Worm (Caenorhabditis elegans) whole organism, L1 larva: ENCODE data around the gene old-2.
"Not testable (repeated sequence)": the region's sequence is repeated elsewhere in the genome, so short reads cannot be mapped to it uniquely, and the experiment has no call there.

ENCODE experiments used
- C34B4.2 ChIP-seq: sonication (generic microtip); optimal IDR thresholded peaks from 2 replicates; lab custom pipeline; 2017; ENCODE audit warnings: mild to moderate bottlenecking, missing genetic modification characterization, missing compliant biosample characterization
- F16B12.6 ChIP-seq: fragments of 150-350 bp; optimal IDR thresholded peaks from 2 replicates; lab custom pipeline; 2014; ENCODE audit warnings: missing biosample characterization, missing genetic modification characterization
- ceh-82 ChIP-seq, 3 experiments: fragments of 150-350 bp in 1 of 3; sonication (generic microtip) in 2 of 3; optimal IDR thresholded peaks; 2 replicates each; lab custom pipeline; 2014 to 2017; ENCODE audit warnings: missing biosample characterization in 3 of 3, missing genetic modification characterization in 3 of 3
- ceh-88 ChIP-seq: fragments of 200-800 bp; sonication (Bioruptor generic); IDR thresholded peaks from 2 replicates; pipeline ENCODE4 v1.3.6; 2022; ENCODE audit warnings: missing genetic modification characterization, missing compliant biosample characterization
- ceh-90 ChIP-seq: sonication (generic microtip); optimal IDR thresholded peaks from 2 replicates; lab custom pipeline; 2016; ENCODE audit warnings: missing genetic modification characterization, missing compliant biosample characterization
- ces-1 ChIP-seq: fragments of 150-350 bp; optimal IDR thresholded peaks from 2 replicates; lab custom pipeline; 2014; ENCODE audit warnings: missing biosample characterization, missing genetic modification reagents, missing genetic modification characterization
- efl-1 ChIP-seq, 4 experiments: fragments of 150-350 bp; optimal IDR thresholded peaks in 3 of 4; peaks in 1 of 4; 1 replicate in 1 of 4; 2 replicates in 3 of 4; lab custom pipeline; 2014; ENCODE audit warnings: missing biosample characterization in 2 of 4, missing genetic modification characterization in 2 of 4, missing genetic modification reagents in 2 of 4
- efl-3 ChIP-seq: fragments of 200-800 bp; sonication (Bioruptor generic); optimal IDR thresholded peaks from 2 replicates; lab custom pipeline; 2018; ENCODE audit warnings: mild to moderate bottlenecking, missing genetic modification characterization, missing compliant biosample characterization
- egl-27 ChIP-seq, 2 experiments: fragments of 150-350 bp in 1 of 2; sonication (generic microtip); optimal IDR thresholded peaks; 3 replicates each; lab custom pipeline; 2017 to 2018; ENCODE audit warnings: missing biosample characterization in 2 of 2, missing genetic modification characterization in 2 of 2, missing genetic modification reagents in 2 of 2
- elt-3 ChIP-seq, 6 experiments: fragments of 150-350 bp in 1 of 6; sonication (generic microtip); optimal IDR thresholded peaks; 2 replicates each; lab custom pipeline; 2017 to 2018; ENCODE audit warnings: missing biosample characterization in 6 of 6, missing genetic modification characterization in 6 of 6, inconsistent platforms in 1 of 6
- fkh-4 ChIP-seq: sonication (generic microtip); optimal IDR thresholded peaks from 2 replicates; lab custom pipeline; 2016; ENCODE audit warnings: missing compliant biosample characterization, missing genetic modification characterization, borderline replicate concordance
- grh-1 ChIP-seq: fragments of 200-800 bp; sonication (Bioruptor generic); IDR thresholded peaks from 2 replicates; pipeline ENCODE4 v1.3.6; 2022; ENCODE audit warnings: missing genetic modification reagents, missing genetic modification characterization, missing compliant biosample characterization
- hlh-17 ChIP-seq: fragments of 200-800 bp; sonication (Bioruptor generic); optimal IDR thresholded peaks from 2 replicates; lab custom pipeline; 2018; ENCODE audit warnings: missing genetic modification characterization, mild to moderate bottlenecking, missing compliant biosample characterization, moderate library complexity, borderline replicate concordance
- hpl-2 ChIP-seq: fragments of 150-350 bp; optimal IDR thresholded peaks from 2 replicates; lab custom pipeline; 2014; ENCODE audit warnings: missing biosample characterization, missing genetic modification reagents, missing genetic modification characterization
- lin-14 ChIP-seq: fragments of 200-800 bp; sonication (Bioruptor generic); optimal IDR thresholded peaks from 2 replicates; lab custom pipeline; 2018; ENCODE audit warnings: mild to moderate bottlenecking, missing genetic modification characterization, moderate library complexity, missing compliant biosample characterization
- lin-15B ChIP-seq: fragments of 150-350 bp; sonication (generic microtip); optimal IDR thresholded peaks from 3 replicates; lab custom pipeline; 2014; ENCODE audit warnings: missing biosample characterization, missing genetic modification characterization
- lin-35 ChIP-seq, 2 experiments: fragments of 150-350 bp; optimal IDR thresholded peaks; 2 replicates each; lab custom pipeline; 2014; ENCODE audit warnings: missing biosample characterization in 2 of 2, missing genetic modification characterization in 2 of 2, missing genetic modification reagents in 2 of 2
- lir-3 ChIP-seq: sonication (generic microtip); optimal IDR thresholded peaks from 2 replicates; lab custom pipeline; 2016; ENCODE audit warnings: mild to moderate bottlenecking, missing genetic modification characterization, moderate library complexity, missing compliant biosample characterization; ENCODE audit not compliant: poor library complexity
- mab-9 ChIP-seq: fragments of 200-800 bp; sonication (Bioruptor generic); IDR thresholded peaks from 2 replicates; pipeline ENCODE4 v1.3.6; 2022; ENCODE audit warnings: missing genetic modification reagents, missing genetic modification characterization, missing compliant biosample characterization
- mef-2 ChIP-seq: fragments of 150-350 bp; optimal IDR thresholded peaks from 2 replicates; lab custom pipeline; 2014; ENCODE audit warnings: missing biosample characterization, missing genetic modification characterization
- mep-1 ChIP-seq: fragments of 150-350 bp; optimal IDR thresholded peaks from 2 replicates; lab custom pipeline; 2014; ENCODE audit warnings: missing biosample characterization, missing genetic modification characterization
- nhr-11 ChIP-seq: fragments of 150-350 bp; optimal IDR thresholded peaks from 2 replicates; lab custom pipeline; 2014; ENCODE audit warnings: missing biosample characterization, missing genetic modification characterization
- nhr-19 ChIP-seq: fragments of 200-800 bp; sonication (Bioruptor generic); conservative IDR thresholded peaks from 2 replicates; pipeline ENCODE4 v1.3.6; 2022; ENCODE audit warnings: missing genetic modification characterization, missing compliant biosample characterization
- nhr-47 ChIP-seq: sonication (generic microtip); optimal IDR thresholded peaks from 2 replicates; lab custom pipeline; 2016; ENCODE audit warnings: mild to moderate bottlenecking, missing genetic modification characterization, moderate library complexity, missing compliant biosample characterization
- nhr-76 ChIP-seq: sonication (generic microtip); optimal IDR thresholded peaks from 2 replicates; lab custom pipeline; 2017; ENCODE audit warnings: missing biosample characterization, missing genetic modification characterization
- rnt-1 ChIP-seq: sonication (generic microtip); optimal IDR thresholded peaks from 2 replicates; lab custom pipeline; 2016; ENCODE audit warnings: mild to moderate bottlenecking, missing genetic modification characterization, moderate library complexity, missing compliant biosample characterization
- skn-1 ChIP-seq: fragments of 150-350 bp; optimal IDR thresholded peaks from 2 replicates; lab custom pipeline; 2014; ENCODE audit warnings: missing biosample characterization, missing genetic modification characterization
- snu-23 ChIP-seq: sonication (generic microtip); optimal IDR thresholded peaks from 2 replicates; lab custom pipeline; 2016; ENCODE audit warnings: missing genetic modification characterization, missing compliant biosample characterization
- sptf-1 ChIP-seq: fragments of 150-350 bp; optimal IDR thresholded peaks from 2 replicates; lab custom pipeline; 2014; ENCODE audit warnings: missing biosample characterization, missing genetic modification characterization
- tlp-1 ChIP-seq: fragments of 150-350 bp; optimal IDR thresholded peaks from 2 replicates; lab custom pipeline; 2014; ENCODE audit warnings: missing biosample characterization, missing genetic modification characterization
- unc-130 ChIP-seq: fragments of 150-350 bp; optimal IDR thresholded peaks from 2 replicates; lab custom pipeline; 2017; ENCODE audit warnings: missing biosample characterization, missing genetic modification characterization, inconsistent platforms
- unc-62 ChIP-seq: fragments of 150-350 bp; optimal IDR thresholded peaks from 2 replicates; lab custom pipeline; 2014; ENCODE audit warnings: missing biosample characterization, missing genetic modification reagents, missing genetic modification characterization
- unc-86 ChIP-seq: sonication (generic microtip); optimal IDR thresholded peaks from 2 replicates; lab custom pipeline; 2016; ENCODE audit warnings: missing genetic modification characterization, missing compliant biosample characterization
- vab-15 ChIP-seq: sonication (generic microtip); optimal IDR thresholded peaks from 2 replicates; lab custom pipeline; 2017; ENCODE audit warnings: missing genotype, mild to moderate bottlenecking, missing genetic modification characterization, missing compliant biosample characterization
- xbp-1 ChIP-seq: sonication (generic microtip); optimal IDR thresholded peaks from 2 replicates; lab custom pipeline; 2016; ENCODE audit warnings: missing genetic modification characterization, missing compliant biosample characterization
- zag-1 ChIP-seq: fragments of 150-350 bp; optimal IDR thresholded peaks from 2 replicates; lab custom pipeline; 2014; ENCODE audit warnings: missing biosample characterization, missing genetic modification characterization
- ztf-11 ChIP-seq, 2 experiments: sonication (generic microtip); optimal IDR thresholded peaks; 2 replicates each; lab custom pipeline; 2016 to 2017; ENCODE audit warnings: missing genetic modification characterization in 2 of 2, missing biosample characterization in 1 of 2, missing compliant biosample characterization in 1 of 2

Gene old-2

ce11 chrII:9872961-9873360, 23.6 kb upstream of the old-2 start, which contains the start of gene chil-8:
TSS of gene chil-8 (minus strand) at chrII:9873061.
- TF ChIP-seq vab-15 (tag; lab: Kevin White, UChicago) (no peak), unc-130 (tag; lab: Kevin White, UChicago) (no peak), hlh-17 (GFP tag; lab: Kevin White, UChicago) (no peak), unc-62 (GFP tag; lab: Kevin White, UChicago) (no peak), mep-1 (tag; lab: Kevin White, UChicago) (no peak), grh-1 (GFP tag; lab: Robert Waterston, UW) (no peak), ceh-90 (tag; lab: Kevin White, UChicago) (no peak), unc-86 (tag; lab: Kevin White, UChicago) (no peak), lin-15B (tag; lab: Kevin White, UChicago) (no peak), zag-1 (no peak), rnt-1 (tag; lab: Kevin White, UChicago) (no peak), ceh-88 (no peak), ces-1 (no peak), fkh-4 (no peak), ceh-82 (tag; optimal IDR thresholded peaks at IDR 0.05; lab: Kevin White, UChicago) (no peak), lir-3 (tag; lab: Kevin White, UChicago) (no peak), tlp-1 (tag; lab: Kevin White, UChicago) (no peak), efl-3 (GFP tag; lab: Kevin White, UChicago) (no peak)

- TF ChIP-seq ceh-88 = no peak
These were observed 21.7 kb upstream of the old-2 start, which contains the start of gene chil-7 for ce11 chrII:9871061-9871460. TSS of gene chil-7 (minus strand) at chrII:9871172.

DNA sequence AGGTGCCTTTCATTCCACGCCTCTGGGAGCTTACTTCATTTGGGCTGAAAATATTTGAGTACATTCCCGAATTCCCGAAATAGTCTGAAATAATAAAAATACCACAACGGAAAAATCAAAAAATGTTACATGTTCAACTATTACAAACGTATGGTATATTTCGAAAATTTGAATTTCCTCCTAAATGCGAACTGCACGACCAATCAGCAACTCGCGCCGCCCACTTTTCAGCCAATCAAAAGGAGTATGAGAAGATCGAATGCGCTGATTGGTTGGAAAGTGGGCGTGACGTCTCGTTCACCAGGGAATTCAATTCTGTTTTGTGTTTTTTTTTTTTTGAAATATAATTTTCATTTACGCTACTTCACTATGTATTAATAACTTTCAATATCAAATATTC, 19.3 kb upstream of the old-2 start, which contains the start of gene old-1:
Gene old-1, minus strand, starts transcription at position 50 of the 400 bp plus-strand sequence.
- no peak for TF ChIP-seq fkh-4
- no peak for TF ChIP-seq lir-3 (tag; lab: Kevin White, UChicago)
- TF ChIP-seq ceh-90 (tag; lab: Kevin White, UChicago) = no peak
- TF ChIP-seq skn-1 = no peak
- TF ChIP-seq nhr-47 (tag; lab: Kevin White, UChicago) = no peak
- TF ChIP-seq hpl-2 (GFP tag; lab: Kevin White, UChicago) = no peak
- TF ChIP-seq efl-1 (optimal IDR thresholded peaks at IDR 0.05; lab: Kevin White, UChicago) = no peak
- peak in 1 of 2 experiments; percentile 86 for TF ChIP-seq efl-1 (GFP tag; optimal IDR thresholded peaks at IDR 0.05 in 1 of 2; lab: Kevin White, UChicago)
- TF ChIP-seq egl-27 (tag; optimal IDR thresholded peaks at IDR 0.05; lab: Kevin White, UChicago) = no peak
- no peak for TF ChIP-seq ceh-88

DNA sequence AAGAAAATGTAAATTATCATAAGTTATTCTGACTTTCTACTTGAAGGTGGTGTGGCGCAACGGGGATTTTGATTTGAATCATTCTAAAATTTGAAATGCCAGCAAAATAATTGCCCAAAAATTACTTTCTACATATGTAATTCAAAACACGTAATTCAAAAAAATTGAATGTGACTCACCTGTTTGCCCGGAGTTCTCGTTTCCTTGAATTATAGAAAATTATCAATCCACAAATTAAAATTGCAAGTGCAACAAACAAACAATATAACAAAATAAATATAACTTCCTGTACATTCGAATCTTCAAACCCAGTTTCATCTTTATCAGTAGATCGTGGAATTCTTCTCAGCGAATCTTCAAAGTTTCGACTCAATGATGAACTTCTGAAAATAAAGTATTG, 18.8 kb upstream of the old-2 start:
- TF ChIP-seq grh-1 (GFP tag; lab: Robert Waterston, UW) (no peak), lin-35 (GFP tag; optimal IDR thresholded peaks at IDR 0.05; lab: Kevin White, UChicago) (no peak), nhr-19 (no peak), hlh-17 (GFP tag; lab: Kevin White, UChicago) (no peak), F16B12.6 (tag; lab: Kevin White, UChicago) (no peak), mef-2 (tag; lab: Kevin White, UChicago) (no peak), ztf-11 (tag; optimal IDR thresholded peaks at IDR 0.05; lab: Kevin White, UChicago) (no peak)

DNA sequence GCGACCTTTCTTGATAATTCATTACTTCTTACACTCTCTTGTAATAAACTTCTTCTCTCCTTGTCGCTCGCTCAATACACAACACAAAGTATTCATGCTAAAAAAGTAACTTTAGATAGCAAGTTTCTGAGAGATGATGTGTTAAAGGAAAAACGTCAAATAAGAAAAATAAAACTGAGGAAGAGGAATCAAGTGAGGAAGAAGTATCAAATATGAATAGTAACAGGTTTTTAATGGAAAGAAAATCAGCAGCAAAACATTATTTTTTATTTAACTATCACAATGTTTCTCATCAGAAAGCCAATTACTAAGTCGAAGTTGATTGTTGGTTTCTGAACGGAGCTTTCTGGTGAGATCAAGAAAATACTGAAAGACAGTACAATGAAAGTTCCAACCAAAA, 17.0 kb upstream of the old-2 start, which contains the start of gene chil-1:
Gene chil-1, minus strand, starts transcription at position 101 of the 400 bp plus-strand sequence.
- TF ChIP-seq C34B4.2, nhr-11, xbp-1 (tag; lab: Kevin White, UChicago): not testable (repeated sequence)

ce11 chrII:9862147-9862546, 12.8 kb upstream of the old-2 start, which contains the start of gene C08H9.18:
TSS of gene C08H9.18 (minus strand) at chrII:9862247.
- TF ChIP-seq mab-9 = no peak
- TF ChIP-seq elt-3 (tag; optimal IDR thresholded peaks at IDR 0.05; lab: Kevin White, UChicago) = no peak
- TF ChIP-seq zag-1 = no peak
- no peak for TF ChIP-seq snu-23 (GFP tag; lab: Kevin White, UChicago)
- TF ChIP-seq nhr-76 (tag; lab: Kevin White, UChicago) = no peak
- TF ChIP-seq unc-130 (tag; lab: Kevin White, UChicago) = no peak
- TF ChIP-seq sptf-1 (tag; lab: Kevin White, UChicago) = no peak
- TF ChIP-seq lin-14 (GFP tag; lab: Kevin White, UChicago) = no peak
- no peak for TF ChIP-seq grh-1 (GFP tag; lab: Robert Waterston, UW)
